Worm (Caenorhabditis elegans): ENCODE measurements around the gene ZC449.1.

Gene ZC449.1

ce11 chrX:5059163-5059562 lies 34.9 kb downstream of the ZC449.1 start, which contains the start of gene C24H10.4:
C24H10.4 (minus strand) TSS chrX:5059263.
- TF ChIP-seq unc-62 (GFP tag; optimal IDR thresholded peaks at IDR 0.05) (no peak), bed-3 (GFP tag; optimal IDR thresholded peaks at IDR 0.05) (no peak), flh-1 (GFP tag; optimal IDR thresholded peaks at IDR 0.05) (no peak), ceh-39 (tag; optimal IDR thresholded peaks at IDR 0.05) (no peak), mep-1 (tag; optimal IDR thresholded peaks at IDR 0.05) (no peak)

- TF ChIP-seq lin-13 (tag; optimal IDR thresholded peaks at IDR 0.05) (no peak), tbx-8 (GFP tag; optimal IDR thresholded peaks at IDR 0.05) (no peak), ceh-39 (tag; optimal IDR thresholded peaks at IDR 0.05) (no peak), sptf-1 (tag; optimal IDR thresholded peaks at IDR 0.05) (no peak), nhr-28 (tag; optimal IDR thresholded peaks at IDR 0.05) (no peak), bed-3 (GFP tag; optimal IDR thresholded peaks at IDR 0.05) (no peak), elt-1 (tag; optimal IDR thresholded peaks at IDR 0.05; ENCODE audit: borderline replicate concordance, insufficient read depth) (no peak)
Measured at ce11 chrX:5060756-5061155, 36.5 kb downstream of the ZC449.1 start, which contains the start of gene C24H10.3. C24H10.3 (plus strand) TSS chrX:5061056.

- TF ChIP-seq elt-1 (tag; optimal IDR thresholded peaks at IDR 0.05; ENCODE audit: borderline replicate concordance, insufficient read depth) (peak; percentile 75), nhr-2 (tag; optimal IDR thresholded peaks at IDR 0.05) (no peak)
Measured at ce11 chrX:5061763-5062162, 37.5 kb downstream of the ZC449.1 start.

ce11 chrX:5063750-5064652 lies 39.8 kb downstream of the ZC449.1 start, which contains the start of gene C24H10.2:
C24H10.2 (plus strand) TSS chrX:5064602.
- peak; percentile 9 for TF ChIP-seq sptf-1 (tag; optimal IDR thresholded peaks at IDR 0.05)
- TF ChIP-seq drap-1 (GFP tag; optimal IDR thresholded peaks at IDR 0.05): peak; percentile 22
- no peak for TF ChIP-seq snpc-4 (tag; optimal IDR thresholded peaks at IDR 0.05)
- TF ChIP-seq mls-2 (tag; optimal IDR thresholded peaks at IDR 0.05): peak; percentile 27
- TF ChIP-seq pha-4 (tag; optimal IDR thresholded peaks at IDR 0.05): peak; percentile 48
- TF ChIP-seq lin-13 (tag; optimal IDR thresholded peaks at IDR 0.05): peak; percentile 3
- TF ChIP-seq ceh-83 (GFP tag; optimal IDR thresholded peaks at IDR 0.05): no peak
- no peak for TF ChIP-seq nhr-28 (tag; optimal IDR thresholded peaks at IDR 0.05)
- no peak for TF ChIP-seq ces-1 (GFP tag; optimal IDR thresholded peaks at IDR 0.05)
- peak; percentile 48 for TF ChIP-seq cnd-1 (tag; optimal IDR thresholded peaks at IDR 0.05)
- peak; percentile 45 for TF ChIP-seq unc-120 (tag; optimal IDR thresholded peaks at IDR 0.05; ENCODE audit: poor library complexity, severe bottlenecking)
- TF ChIP-seq bed-3 (GFP tag; optimal IDR thresholded peaks at IDR 0.05): no peak

ce11 chrX:5066570-5066969 lies 42.4 kb downstream of the ZC449.1 start:
- no peak for TF ChIP-seq ceh-39 (tag; optimal IDR thresholded peaks at IDR 0.05)

- no peak for TF ChIP-seq drap-1 (GFP tag; optimal IDR thresholded peaks at IDR 0.05)
Measured at ce11 chrX:5067796-5068195, 43.6 kb downstream of the ZC449.1 start, which contains the start of gene clc-7. clc-7 (plus strand) TSS chrX:5068096.

- peak; percentile 19 for TF ChIP-seq blmp-1 (tag; optimal IDR thresholded peaks at IDR 0.05)
- TF ChIP-seq cnd-1 (tag; optimal IDR thresholded peaks at IDR 0.05): no peak
Measured at ce11 chrX:5071025-5071424, 46.8 kb downstream of the ZC449.1 start.

ce11 chrX:5073895-5074294 lies 49.7 kb downstream of the ZC449.1 start:
- TF ChIP-seq unc-62 (GFP tag; optimal IDR thresholded peaks at IDR 0.05) (no peak), hlh-1 (tag; optimal IDR thresholded peaks at IDR 0.05) (no peak), lin-13 (tag; optimal IDR thresholded peaks at IDR 0.05) (no peak)

ce11 chrX:5075538-5075937 lies 51.3 kb downstream of the ZC449.1 start:
- TF ChIP-seq lin-32 (GFP tag; optimal IDR thresholded peaks at IDR 0.05): no peak
- TF ChIP-seq unc-62 (GFP tag; optimal IDR thresholded peaks at IDR 0.05): no peak
- no peak for TF ChIP-seq nhr-237 (tag; optimal IDR thresholded peaks at IDR 0.05)
- TF ChIP-seq tbx-8 (GFP tag; optimal IDR thresholded peaks at IDR 0.05): no peak
- TF ChIP-seq zip-8 (tag; optimal IDR thresholded peaks at IDR 0.05): no peak
- TF ChIP-seq mls-2 (tag; optimal IDR thresholded peaks at IDR 0.05): no peak
- no peak for TF ChIP-seq elt-3 (tag; optimal IDR thresholded peaks at IDR 0.05)
- no peak for TF ChIP-seq snpc-4 (tag; optimal IDR thresholded peaks at IDR 0.05)
- TF ChIP-seq drap-1 (GFP tag; optimal IDR thresholded peaks at IDR 0.05): no peak
- TF ChIP-seq ceh-43 (GFP tag; optimal IDR thresholded peaks at IDR 0.05): no peak
